Worm (Caenorhabditis elegans): ENCODE measurements around the gene folt-2.

DNA sequence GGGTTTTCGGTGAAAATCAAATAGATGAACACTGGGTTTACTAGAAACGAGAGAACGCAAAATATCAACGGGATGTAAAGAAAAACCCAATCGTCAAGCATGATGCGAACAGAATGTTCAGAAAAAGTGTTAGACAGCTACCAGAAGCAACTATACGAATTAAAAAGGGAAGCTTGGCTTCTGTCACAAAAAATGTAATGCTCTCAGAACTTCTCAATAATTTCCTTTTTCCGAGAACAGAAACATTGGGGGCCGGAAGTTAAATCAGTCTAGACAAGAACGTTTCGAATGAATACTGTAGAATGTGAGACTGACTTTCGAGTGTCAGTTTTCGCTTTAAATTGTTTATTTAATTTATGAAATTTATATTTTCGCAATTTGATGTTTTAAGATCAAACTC lies 15.7 kb downstream of the folt-2 start, which contains the start of gene srj-54:
- TF ChIP-seq R02D3.7 (tag; optimal IDR thresholded peaks at IDR 0.05): no peak
- no peak for TF ChIP-seq nhr-77 (tag; optimal IDR thresholded peaks at IDR 0.05)
- TF ChIP-seq ztf-11 (tag; optimal IDR thresholded peaks at IDR 0.05): no peak
- no peak for TF ChIP-seq nhr-43 (tag; optimal IDR thresholded peaks at IDR 0.05; ENCODE audit: poor library complexity, severe bottlenecking)
- TF ChIP-seq lin-39 (tag; optimal IDR thresholded peaks at IDR 0.05): no peak
- no peak for TF ChIP-seq nhr-25 (tag; optimal IDR thresholded peaks at IDR 0.05)
- no peak for TF ChIP-seq ztf-4 (tag; optimal IDR thresholded peaks at IDR 0.05)
- TF ChIP-seq nhr-12 (tag; optimal IDR thresholded peaks at IDR 0.05): no peak
